Worm (Caenorhabditis elegans) whole organism, young adult: ENCODE measurements around the gene pros-1.

ENCODE experiments used
- B0035.1 ChIP-seq: sonication (generic microtip); optimal IDR thresholded peaks from 2 replicates; lab custom pipeline; 2016; ENCODE audit warnings: missing genetic modification characterization, mild to moderate bottlenecking, missing compliant biosample characterization, missing genotype, missing genetic modification reagents
- F10E7.11 ChIP-seq: sonication (generic microtip); optimal IDR thresholded peaks from 2 replicates; lab custom pipeline; 2017; ENCODE audit warnings: mild to moderate bottlenecking, missing genetic modification characterization, moderate library complexity, missing compliant biosample characterization
- athp-1 ChIP-seq: sonication (generic microtip); optimal IDR thresholded peaks from 2 replicates; lab custom pipeline; 2017; ENCODE audit warnings: mild to moderate bottlenecking, missing genetic modification characterization, missing compliant biosample characterization
- lin-26 ChIP-seq: fragments of 200-800 bp; sonication (Bioruptor generic); IDR thresholded peaks from 2 replicates; pipeline ENCODE4 v1.3.6; 2022; ENCODE audit warnings: missing genetic modification reagents, missing genetic modification characterization, missing compliant biosample characterization

DNA sequence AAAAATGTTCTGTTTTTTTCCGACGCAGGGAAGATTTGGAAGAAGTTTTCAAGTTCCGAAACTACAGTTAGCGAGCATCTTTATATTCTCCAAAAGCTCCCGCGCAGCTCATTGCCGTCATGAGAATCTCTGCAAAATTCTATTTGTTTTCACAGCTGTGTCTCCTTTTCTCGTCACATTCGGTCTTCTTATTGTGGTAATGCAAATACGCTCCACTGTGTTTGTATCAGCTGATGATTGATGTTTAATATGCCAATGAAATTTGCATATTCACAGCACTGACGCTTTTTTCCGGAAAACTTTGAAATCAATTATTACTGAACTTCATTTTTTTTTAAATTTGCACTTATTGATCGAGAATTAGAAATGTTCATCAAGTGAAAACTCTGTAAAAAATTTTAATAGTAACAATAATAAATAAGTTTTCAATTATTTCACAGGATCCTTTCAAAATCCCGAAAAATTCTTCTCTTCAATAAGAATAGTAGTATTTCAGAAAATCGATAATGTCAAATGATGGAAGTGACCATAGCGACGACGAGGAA lies 26.1 kb downstream of the pros-1 start, which contains the start of gene K06H7.2:
- TF ChIP-seq lin-26 (GFP tag; lab: Robert Waterston, UW) (no peak), B0035.1 (tag; lab: Kevin White, UChicago) (no peak), athp-1 (tag; lab: Kevin White, UChicago) (no peak), F10E7.11 (tag; lab: Kevin White, UChicago) (no peak)
